Worm (Caenorhabditis elegans) whole organism, L3 larva: ENCODE results near the gene cdk-4.

Experiments used
- R02D3.7 ChIP-seq: fragments of 150-350 bp; optimal IDR thresholded peaks from 2 replicates; lab custom pipeline; 2014; ENCODE audit warnings: missing biosample characterization, missing genetic modification characterization
- ama-1 ChIP-seq: fragments of 150-350 bp; optimal IDR thresholded peaks from 2 replicates; lab custom pipeline; 2018
- ceh-28 ChIP-seq: fragments of 150-350 bp; optimal IDR thresholded peaks from 2 replicates; lab custom pipeline; 2014; ENCODE audit warnings: missing biosample characterization, missing genetic modification reagents, missing genetic modification characterization
- daf-12 ChIP-seq: fragments of 150-350 bp; optimal IDR thresholded peaks from 2 replicates; lab custom pipeline; 2014; ENCODE audit warnings: missing biosample characterization, missing genetic modification reagents, missing genetic modification characterization
- egl-27 ChIP-seq: sonication (generic microtip); optimal IDR thresholded peaks from 4 replicates; lab custom pipeline; 2017; ENCODE audit warnings: missing biosample characterization, missing genetic modification reagents, missing genetic modification characterization
- elt-1 ChIP-seq: fragments of 150-350 bp; optimal IDR thresholded peaks from 2 replicates; lab custom pipeline; 2014; ENCODE audit warnings: missing biosample characterization, missing genetic modification characterization
- elt-2 ChIP-seq: sonication (generic microtip); optimal IDR thresholded peaks from 2 replicates; lab custom pipeline; 2016; ENCODE audit warnings: missing genetic modification reagents, mild to moderate bottlenecking, missing genetic modification characterization, missing compliant biosample characterization
- elt-3 ChIP-seq, 3 experiments: fragments of 150-350 bp in 1 of 3; sonication (generic microtip) in 2 of 3; optimal IDR thresholded peaks; 2 replicates in 2 of 3; 4 replicates in 1 of 3; lab custom pipeline; 2014 to 2017; ENCODE audit warnings: missing biosample characterization in 3 of 3, missing genetic modification characterization in 3 of 3
- eor-1 ChIP-seq, 2 experiments: fragments of 150-350 bp; optimal IDR thresholded peaks; 2 replicates each; lab custom pipeline; 2014 to 2018; ENCODE audit warnings: missing biosample characterization in 2 of 2, missing genetic modification characterization in 2 of 2
- fkh-10 ChIP-seq: sonication (generic microtip); optimal IDR thresholded peaks from 2 replicates; lab custom pipeline; 2017; ENCODE audit warnings: missing biosample characterization, missing genetic modification reagents, missing genetic modification characterization
- fkh-2 ChIP-seq: fragments of 150-350 bp; optimal IDR thresholded peaks from 2 replicates; lab custom pipeline; 2014; ENCODE audit warnings: missing biosample characterization, missing genetic modification reagents, missing genetic modification characterization
- fos-1 ChIP-seq: fragments of 150-350 bp; optimal IDR thresholded peaks from 2 replicates; lab custom pipeline; 2014; ENCODE audit warnings: missing biosample characterization, missing genetic modification characterization
- hmg-11 ChIP-seq: sonication (generic microtip); optimal IDR thresholded peaks from 2 replicates; lab custom pipeline; 2016; ENCODE audit warnings: missing genetic modification characterization, missing compliant biosample characterization
- jun-1 ChIP-seq: fragments of 150-350 bp; optimal IDR thresholded peaks from 2 replicates; lab custom pipeline; 2014; ENCODE audit warnings: missing biosample characterization, missing genetic modification reagents, missing genetic modification characterization
- lin-15B ChIP-seq: fragments of 150-350 bp; optimal IDR thresholded peaks from 2 replicates; lab custom pipeline; 2014; ENCODE audit warnings: missing biosample characterization, missing genetic modification characterization
- lin-39 ChIP-seq: fragments of 150-350 bp; optimal IDR thresholded peaks from 2 replicates; lab custom pipeline; 2018; ENCODE audit warnings: missing biosample characterization, missing genetic modification reagents, missing genetic modification characterization
- lsy-12 ChIP-seq: sonication (generic microtip); optimal IDR thresholded peaks from 2 replicates; lab custom pipeline; 2016; ENCODE audit warnings: mild to moderate bottlenecking, missing genetic modification characterization, missing compliant biosample characterization
- mdl-1 ChIP-seq: fragments of 150-350 bp; optimal IDR thresholded peaks from 2 replicates; lab custom pipeline; 2014; ENCODE audit warnings: missing biosample characterization, missing genetic modification characterization
- mml-1 ChIP-seq: fragments of 150-350 bp; sonication (generic microtip); optimal IDR thresholded peaks from 3 replicates; lab custom pipeline; 2014; ENCODE audit warnings: missing biosample characterization, missing genetic modification characterization
- nfya-1 ChIP-seq: sonication (generic microtip); optimal IDR thresholded peaks from 2 replicates; lab custom pipeline; 2017; ENCODE audit warnings: missing genetic modification characterization, mild to moderate bottlenecking, missing compliant biosample characterization, antibody characterized with exemption, moderate library complexity; ENCODE audit not compliant: insufficient read depth
- nhr-11 ChIP-seq: fragments of 150-350 bp; optimal IDR thresholded peaks from 2 replicates; lab custom pipeline; 2014; ENCODE audit warnings: missing biosample characterization, missing genetic modification characterization
- nhr-12 ChIP-seq: fragments of 150-350 bp; optimal IDR thresholded peaks from 2 replicates; lab custom pipeline; 2014; ENCODE audit warnings: missing biosample characterization, missing genetic modification characterization
- nhr-23 ChIP-seq: fragments of 150-350 bp; optimal IDR thresholded peaks from 2 replicates; lab custom pipeline; 2014; ENCODE audit warnings: missing biosample characterization, missing genetic modification reagents, missing genetic modification characterization
- nhr-237 ChIP-seq: fragments of 150-350 bp; optimal IDR thresholded peaks from 2 replicates; lab custom pipeline; 2014; ENCODE audit warnings: missing biosample characterization, missing genetic modification characterization
- nhr-25 ChIP-seq: sonication (generic microtip); optimal IDR thresholded peaks from 2 replicates; lab custom pipeline; 2017; ENCODE audit warnings: missing biosample characterization, missing genetic modification characterization
- nhr-28 ChIP-seq: fragments of 150-350 bp; optimal IDR thresholded peaks from 2 replicates; lab custom pipeline; 2014; ENCODE audit warnings: missing biosample characterization, missing genetic modification characterization
- nhr-43 ChIP-seq: sonication (generic microtip); optimal IDR thresholded peaks from 2 replicates; lab custom pipeline; 2016; ENCODE audit warnings: mild to moderate bottlenecking, missing genetic modification characterization, missing compliant biosample characterization; ENCODE audit not compliant: poor library complexity, severe bottlenecking
- nhr-77 ChIP-seq: fragments of 150-350 bp; optimal IDR thresholded peaks from 2 replicates; lab custom pipeline; 2014; ENCODE audit warnings: missing biosample characterization, missing genetic modification characterization
- pha-4 ChIP-seq: fragments of 150-350 bp; optimal IDR thresholded peaks from 2 replicates; lab custom pipeline; 2014; ENCODE audit warnings: missing biosample characterization, missing genetic modification reagents, missing genetic modification characterization
- pqm-1 ChIP-seq: fragments of 150-350 bp; optimal IDR thresholded peaks from 2 replicates; lab custom pipeline; 2017; ENCODE audit warnings: missing biosample characterization, missing genetic modification characterization, inconsistent platforms
- skn-1 ChIP-seq: fragments of 150-350 bp; optimal IDR thresholded peaks from 2 replicates; lab custom pipeline; 2014; ENCODE audit warnings: missing biosample characterization, missing genetic modification characterization
- tbx-2 ChIP-seq: sonication (generic microtip); optimal IDR thresholded peaks from 2 replicates; lab custom pipeline; 2016; ENCODE audit warnings: mild to moderate bottlenecking, missing genetic modification characterization, missing compliant biosample characterization
- unc-39 ChIP-seq: sonication (generic microtip); optimal IDR thresholded peaks from 4 replicates; lab custom pipeline; 2017; ENCODE audit warnings: missing biosample characterization, missing genetic modification characterization
- unc-62 ChIP-seq: fragments of 150-350 bp; sonication (generic microtip); optimal IDR thresholded peaks from 4 replicates; lab custom pipeline; 2014; ENCODE audit warnings: missing biosample characterization, missing genetic modification reagents, missing genetic modification characterization
- ztf-11 ChIP-seq: fragments of 150-350 bp; optimal IDR thresholded peaks from 2 replicates; lab custom pipeline; 2014; ENCODE audit warnings: missing biosample characterization, missing genetic modification characterization
- ztf-4 ChIP-seq: fragments of 150-350 bp; optimal IDR thresholded peaks from 2 replicates; lab custom pipeline; 2014; ENCODE audit warnings: missing biosample characterization, missing genetic modification characterization

cdk-4 gene

ce11 chrX:13550890-13551289 lies 32.2 kb upstream of the cdk-4 start, which contains the start of gene odr-1:
odr-1 (minus strand) TSS chrX:13550990.
- TF ChIP-seq R02D3.7 (tag; lab: Kevin White, UChicago) (no peak), unc-39 (tag; lab: Kevin White, UChicago) (no peak)
- TF ChIP-seq, all 47 proteins: peak for 0

- no peak for TF ChIP-seq ztf-11 (tag; lab: Kevin White, UChicago)
- TF ChIP-seq fkh-2, result no peak
- no peak for TF ChIP-seq elt-3 (tag; optimal IDR thresholded peaks at IDR 0.05; lab: Kevin White, UChicago)
- TF ChIP-seq skn-1 (tag; lab: Kevin White, UChicago), result no peak
- no peak for TF ChIP-seq pqm-1 (tag; lab: Kevin White, UChicago)
- no peak for TF ChIP-seq egl-27 (tag; lab: Kevin White, UChicago)
- TF ChIP-seq pha-4 (tag; lab: Kevin White, UChicago), result no peak
- peak; percentile 96 for TF ChIP-seq ama-1 (lab: Kevin White, UChicago)
- TF ChIP-seq nhr-43, result peak; percentile 15
- no peak for TF ChIP-seq nhr-11 (tag; lab: Kevin White, UChicago)
- TF ChIP-seq unc-62 (GFP tag; lab: Kevin White, UChicago), result no peak
- TF ChIP-seq nhr-25 (tag; lab: Kevin White, UChicago), result no peak
Observed at ce11 chrX:13544544-13545021, 25.9 kb upstream of the cdk-4 start.

- no peak for TF ChIP-seq lin-15B (tag; lab: Kevin White, UChicago)
- TF ChIP-seq ama-1 (lab: Kevin White, UChicago), result peak; percentile 51
Observed at ce11 chrX:13543350-13543749, 24.6 kb upstream of the cdk-4 start.

ce11 chrX:13542757-13543156 lies 24.0 kb upstream of the cdk-4 start:
- TF ChIP-seq unc-62 (GFP tag; lab: Kevin White, UChicago) (no peak), unc-39 (tag; lab: Kevin White, UChicago) (no peak), skn-1 (tag; lab: Kevin White, UChicago) (no peak), nhr-11 (tag; lab: Kevin White, UChicago) (no peak), nhr-237 (tag; lab: Kevin White, UChicago) (no peak), pha-4 (tag; lab: Kevin White, UChicago) (no peak), fos-1 (no peak), mml-1 (tag; lab: Kevin White, UChicago) (no peak), eor-1 (tag; optimal IDR thresholded peaks at IDR 0.05; lab: Kevin White, UChicago) (no peak), elt-1 (tag; lab: Kevin White, UChicago) (no peak), elt-3 (tag; optimal IDR thresholded peaks at IDR 0.05; lab: Kevin White, UChicago) (no peak), ztf-4 (tag; lab: Kevin White, UChicago) (peak; percentile 22), egl-27 (tag; lab: Kevin White, UChicago) (no peak), ceh-28 (tag; lab: Kevin White, UChicago) (no peak), mdl-1 (tag; lab: Kevin White, UChicago) (no peak), lin-15B (tag; lab: Kevin White, UChicago) (no peak), lsy-12 (tag; lab: Kevin White, UChicago) (no peak), elt-2 (no peak), nhr-43 (no peak), lin-39 (tag; lab: Kevin White, UChicago) (peak; percentile 30), jun-1 (tag; lab: Kevin White, UChicago) (no peak), nhr-77 (tag; lab: Kevin White, UChicago) (no peak), pqm-1 (tag; lab: Kevin White, UChicago) (no peak), nhr-28 (tag; lab: Kevin White, UChicago) (no peak), nfya-1 (tag; lab: Kevin White, UChicago) (peak; percentile 41), ama-1 (lab: Kevin White, UChicago) (peak; percentile 86), fkh-10 (GFP tag; lab: Kevin White, UChicago) (no peak), nhr-23 (tag; lab: Kevin White, UChicago) (no peak), nhr-12 (tag; lab: Kevin White, UChicago) (no peak), daf-12 (no peak), ztf-11 (tag; lab: Kevin White, UChicago) (no peak), R02D3.7 (tag; lab: Kevin White, UChicago) (no peak), fkh-2 (no peak), hmg-11 (peak; percentile 23), tbx-2 (tag; lab: Kevin White, UChicago) (no peak)
- TF ChIP-seq, all 47 proteins: peak for 5
